Fruit fly (Drosophila melanogaster) whole organism, embryonic: Measurements from ENCODE around the gene CG16904.

ENCODE experiments used
- Abd-B ChIP-seq: fragments of 200-800 bp; sonication (Bioruptor generic); optimal IDR thresholded peaks from 2 replicates; lab custom pipeline; 2018; ENCODE audit warnings: missing biosample characterization, mild to moderate bottlenecking, missing genetic modification characterization, moderate library complexity
- CG10462 ChIP-seq: fragments of 200-800 bp; sonication (Bioruptor generic); optimal IDR thresholded peaks from 2 replicates; lab custom pipeline; 2016; ENCODE audit warnings: missing biosample characterization, missing genetic modification characterization
- CG13296 ChIP-seq: fragments of 200-800 bp; sonication (Bioruptor generic); optimal IDR thresholded peaks from 3 replicates; lab custom pipeline; 2018; ENCODE audit warnings: missing biosample characterization, mild to moderate bottlenecking, missing genetic modification characterization
- CG14050 ChIP-seq: fragments of 200-800 bp; sonication (Bioruptor generic); IDR thresholded peaks from 3 replicates; pipeline ENCODE4 v1.3.6; 2022; ENCODE audit warnings: missing biosample characterization, missing genetic modification characterization
- CG1603 ChIP-seq: fragments of 200-800 bp; sonication (Bioruptor generic); optimal IDR thresholded peaks from 2 replicates; lab custom pipeline; 2019; ENCODE audit warnings: missing biosample characterization, mild to moderate bottlenecking, missing genetic modification characterization, moderate library complexity
- CG18262 ChIP-seq: fragments of 200-800 bp; optimal IDR thresholded peaks from 3 replicates; lab custom pipeline; 2019; ENCODE audit warnings: missing biosample characterization, mild to moderate bottlenecking, missing genetic modification characterization, moderate library complexity
- CG2116 ChIP-seq: fragments of 200-800 bp; sonication (Bioruptor generic); optimal IDR thresholded peaks from 3 replicates; lab custom pipeline; 2018; ENCODE audit warnings: missing biosample characterization, mild to moderate bottlenecking, missing genetic modification characterization
- CG2129 ChIP-seq: fragments of 200-800 bp; sonication (Bioruptor generic); IDR thresholded peaks from 2 replicates; pipeline ENCODE4 v1.3.6; 2022; ENCODE audit warnings: missing biosample characterization, missing genetic modification characterization; ENCODE audit not compliant: partially characterized antibody
- CG3163 ChIP-seq: fragments of 200-800 bp; sonication (Bioruptor generic); optimal IDR thresholded peaks from 3 replicates; lab custom pipeline; 2016; ENCODE audit warnings: missing biosample characterization, missing genetic modification characterization
- CG32772 ChIP-seq: fragments of 200-800 bp; sonication (Bioruptor generic); IDR thresholded peaks from 2 replicates; pipeline ENCODE4 v1.3.6; 2022; ENCODE audit warnings: missing biosample characterization, missing genetic modification characterization
- CG4424 ChIP-seq: fragments of 200-800 bp; sonication (Bioruptor generic); optimal IDR thresholded peaks from 3 replicates; lab custom pipeline; 2016; ENCODE audit warnings: missing biosample characterization, missing genetic modification characterization
- CG4820 ChIP-seq: fragments of 200-800 bp; sonication (Bioruptor generic); optimal IDR thresholded peaks from 3 replicates; lab custom pipeline; 2016; ENCODE audit warnings: missing biosample characterization, missing genetic modification characterization
- CG6689 ChIP-seq: fragments of 200-800 bp; sonication (Bioruptor generic); IDR thresholded peaks from 2 replicates; pipeline ENCODE4 v1.3.6; 2022; ENCODE audit warnings: missing biosample characterization, missing genetic modification characterization
- CG7745 ChIP-seq: fragments of 200-800 bp; sonication (Bioruptor generic); optimal IDR thresholded peaks from 2 replicates; lab custom pipeline; 2018; ENCODE audit warnings: missing biosample characterization, mild to moderate bottlenecking, missing genetic modification characterization, moderate library complexity
- CG7987 ChIP-seq: fragments of 200-800 bp; sonication (Bioruptor generic); optimal IDR thresholded peaks from 2 replicates; lab custom pipeline; 2018; ENCODE audit warnings: missing biosample characterization, mild to moderate bottlenecking, missing genetic modification characterization, moderate library complexity
- CG8089 ChIP-seq: fragments of 200-800 bp; sonication (Bioruptor generic); optimal IDR thresholded peaks from 3 replicates; lab custom pipeline; 2016; ENCODE audit warnings: missing biosample characterization, missing genetic modification characterization
- CG8359 ChIP-seq: fragments of 200-800 bp; sonication (Bioruptor generic); optimal IDR thresholded peaks from 2 replicates; lab custom pipeline; 2017; ENCODE audit warnings: missing biosample characterization, mild to moderate bottlenecking, missing genetic modification characterization, borderline replicate concordance
- Dek ChIP-seq: fragments of 200-800 bp; sonication (Bioruptor generic); optimal IDR thresholded peaks from 3 replicates; lab custom pipeline; 2019; ENCODE audit warnings: missing biosample characterization, mild to moderate bottlenecking, missing genetic modification characterization, moderate library complexity
- Eip74EF ChIP-seq, 2 experiments: fragments of 200-800 bp in 1 of 2; fragments of >200 bp in 1 of 2; sonication (Bioruptor generic) in 1 of 2; optimal IDR thresholded peaks; 2 replicates each; lab custom pipeline; 2017 to 2019; ENCODE audit warnings: missing biosample characterization in 2 of 2, missing genetic modification characterization in 2 of 2, mild to moderate bottlenecking in 1 of 2, moderate library complexity in 1 of 2
- HLH54F ChIP-seq: fragments of 200-800 bp; sonication (Bioruptor generic); optimal IDR thresholded peaks from 3 replicates; lab custom pipeline; 2016; ENCODE audit warnings: missing biosample characterization, missing genetic modification characterization
- HmgD ChIP-seq: fragments of 200-800 bp; sonication (Bioruptor generic); optimal IDR thresholded peaks from 3 replicates; lab custom pipeline; 2016; ENCODE audit warnings: missing biosample characterization, missing genetic modification characterization
- Lim3 ChIP-seq: fragments of 200-800 bp; sonication (Bioruptor generic); IDR thresholded peaks from 2 replicates; pipeline ENCODE4 v1.3.6; 2022; ENCODE audit warnings: missing biosample characterization, missing genetic modification characterization
- Med ChIP-seq: fragments of 200-800 bp; sonication (Bioruptor generic); peaks from one replicate; lab custom pipeline; 2016; ENCODE audit warnings: missing biosample characterization, missing genetic modification characterization, mild to moderate bottlenecking, inconsistent platforms, moderate library complexity
- Meics ChIP-seq: fragments of 200-800 bp; sonication (Bioruptor generic); optimal IDR thresholded peaks from 2 replicates; lab custom pipeline; 2017; ENCODE audit warnings: missing biosample characterization, mild to moderate bottlenecking, missing genetic modification characterization
- Myb ChIP-seq: fragments of 200-800 bp; sonication (Bioruptor generic); optimal IDR thresholded peaks from 2 replicates; lab custom pipeline; 2016; ENCODE audit warnings: missing biosample characterization, missing genetic modification characterization
- Opbp ChIP-seq: fragments of 200-800 bp; sonication (Bioruptor generic); IDR thresholded peaks from 3 replicates; pipeline ENCODE4 v1.3.6; 2022; ENCODE audit warnings: missing biosample characterization, missing genetic modification characterization; ENCODE audit not compliant: partially characterized antibody
- chif ChIP-seq, 2 experiments: fragments of 200-800 bp; sonication (Bioruptor generic); optimal IDR thresholded peaks; 3 replicates each; lab custom pipeline; 2016; ENCODE audit warnings: missing biosample characterization in 2 of 2, missing genetic modification characterization in 2 of 2
- chm ChIP-seq: fragments of 200-800 bp; sonication (Bioruptor generic); IDR thresholded peaks from 2 replicates; pipeline ENCODE4 v1.3.6; 2022; ENCODE audit warnings: missing biosample characterization, missing genetic modification characterization
- crol ChIP-seq: fragments of 200-800 bp; sonication (Bioruptor generic); IDR thresholded peaks from 2 replicates; pipeline ENCODE4 v1.3.6; 2022; ENCODE audit warnings: missing biosample characterization, missing genetic modification characterization
- danr ChIP-seq: fragments of 200-800 bp; sonication (Bioruptor generic); IDR thresholded peaks from 2 replicates; pipeline ENCODE4 v1.3.6; 2022; ENCODE audit warnings: missing biosample characterization, missing genetic modification characterization
- ems ChIP-seq: fragments of 200-800 bp; sonication (Bioruptor generic); optimal IDR thresholded peaks from 3 replicates; lab custom pipeline; 2016; ENCODE audit warnings: missing biosample characterization, missing genetic modification characterization
- fd64A ChIP-seq: fragments of 200-800 bp; sonication (Bioruptor generic); optimal IDR thresholded peaks from 3 replicates; lab custom pipeline; 2018; ENCODE audit warnings: missing biosample characterization, mild to moderate bottlenecking, missing genetic modification characterization
- ind ChIP-seq: fragments of 200-800 bp; sonication (Bioruptor generic); optimal IDR thresholded peaks from 3 replicates; lab custom pipeline; 2016; ENCODE audit warnings: missing biosample characterization, missing genetic modification characterization
- insv ChIP-seq, 2 experiments: fragments of 200-800 bp; sonication (Bioruptor generic); optimal IDR thresholded peaks; 3 replicates each; lab custom pipeline; 2016 to 2018; ENCODE audit warnings: missing biosample characterization in 2 of 2, missing genetic modification characterization in 2 of 2
- jing ChIP-seq: fragments of 200-800 bp; sonication (Bioruptor generic); optimal IDR thresholded peaks from 2 replicates; lab custom pipeline; 2018; ENCODE audit warnings: missing biosample characterization, mild to moderate bottlenecking, missing genetic modification characterization
- knrl ChIP-seq: fragments of 200-800 bp; sonication (Bioruptor generic); IDR thresholded peaks from 3 replicates; pipeline ENCODE4 v1.3.6; 2022; ENCODE audit warnings: missing biosample characterization, missing genetic modification characterization; ENCODE audit not compliant: partially characterized antibody
- lbe ChIP-seq: fragments of 200-800 bp; sonication (Bioruptor generic); optimal IDR thresholded peaks from 2 replicates; lab custom pipeline; 2016; ENCODE audit warnings: missing biosample characterization, mild to moderate bottlenecking, missing genetic modification characterization
- lov ChIP-seq, 2 experiments: fragments of 200-800 bp in 1 of 2; fragments of >200 bp in 1 of 2; sonication (Bioruptor generic) in 1 of 2; IDR thresholded peaks in 1 of 2; optimal IDR thresholded peaks in 1 of 2; 2 replicates in 1 of 2; 3 replicates in 1 of 2; pipeline versions ENCODE4 v1.3.6 to Lab custom; 2017 to 2022; ENCODE audit warnings: missing biosample characterization in 1 of 2, missing genetic modification characterization in 1 of 2
- pan ChIP-seq, 4 experiments: fragments of >200 bp in 3 of 4; fragments of 200-800 bp in 1 of 4; sonication (Bioruptor generic) in 1 of 4; optimal IDR thresholded peaks in 3 of 4; IDR thresholded peaks in 1 of 4; 2 replicates each; pipeline versions ENCODE4 v1.3.6 to Lab custom; 2017 to 2022; ENCODE audit warnings: missing biosample characterization in 2 of 4, missing genetic modification characterization in 2 of 4, mixed read lengths in 1 of 4
- ro ChIP-seq: fragments of 200-800 bp; sonication (Bioruptor generic); IDR thresholded peaks from 2 replicates; pipeline ENCODE4 v1.3.6; 2022; ENCODE audit warnings: missing biosample characterization, missing genetic modification characterization
- shn ChIP-seq: fragments of 200-800 bp; sonication (Bioruptor generic); optimal IDR thresholded peaks from 3 replicates; lab custom pipeline; 2016; ENCODE audit warnings: missing biosample characterization, missing genetic modification characterization
- sima ChIP-seq: fragments of 200-800 bp; sonication (Bioruptor generic); optimal IDR thresholded peaks from 2 replicates; lab custom pipeline; 2016; ENCODE audit warnings: missing biosample characterization, missing genetic modification characterization
- slp2 ChIP-seq: fragments of 200-800 bp; sonication (Bioruptor generic); optimal IDR thresholded peaks from 2 replicates; lab custom pipeline; 2016; ENCODE audit warnings: missing biosample characterization, missing genetic modification characterization
- stc ChIP-seq: fragments of 200-800 bp; sonication (Bioruptor generic); IDR thresholded peaks from 2 replicates; pipeline ENCODE4 v1.3.6; 2022; ENCODE audit warnings: missing biosample characterization, missing genetic modification characterization
- tna ChIP-seq: fragments of 200-800 bp; sonication (Bioruptor generic); IDR thresholded peaks from 2 replicates; pipeline ENCODE4 v1.3.6; 2022; ENCODE audit warnings: missing biosample characterization, missing genetic modification characterization; ENCODE audit not compliant: partially characterized antibody

Gene CG16904

DNA sequence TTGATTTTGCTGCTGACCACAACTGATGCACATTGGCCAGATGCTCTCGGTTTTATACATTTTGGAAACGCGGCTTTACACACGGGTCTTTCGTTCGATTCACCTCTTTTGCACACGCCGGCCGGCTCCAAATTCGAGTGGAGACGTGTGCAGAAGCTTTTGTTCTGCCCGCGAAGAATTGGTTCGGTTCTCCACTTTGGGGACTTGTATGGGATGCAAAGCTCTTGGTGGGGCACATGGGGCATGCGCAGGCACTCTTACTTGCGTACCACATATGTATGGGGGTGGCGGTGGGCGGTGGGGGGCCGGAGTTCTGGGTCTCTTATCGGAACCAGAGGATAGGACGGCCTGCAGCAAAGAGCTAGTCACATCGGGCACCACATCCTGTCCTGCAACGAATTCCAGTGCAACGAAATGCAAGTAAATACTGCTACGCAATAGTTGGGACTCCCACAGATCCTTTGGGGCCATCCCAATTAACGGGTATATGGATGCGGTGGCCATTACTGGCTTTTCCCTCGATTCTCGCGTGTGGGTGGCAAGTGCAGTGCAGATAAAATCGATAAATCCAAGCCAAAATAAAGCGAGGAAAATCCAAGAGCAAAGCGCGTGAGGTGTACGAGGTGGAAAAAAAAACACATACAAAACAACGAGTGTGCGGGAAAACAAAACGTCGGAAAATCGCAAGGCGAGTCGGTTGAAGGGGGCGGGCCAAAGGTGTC is 32.3 kb downstream of the CG16904 start, which contains the start of the genes MtnA and CG8500 (continued):
- TF ChIP-seq CG8359 (GFP tag; lab: Kevin White, UChicago) = no peak
- TF ChIP-seq Meics (GFP tag; lab: Kevin White, UChicago) = no peak
- TF ChIP-seq sima (GFP tag; lab: Kevin White, UChicago) = no peak
- no peak for TF ChIP-seq Myb (GFP tag; lab: Kevin White, UChicago)
- TF ChIP-seq Abd-B (GFP tag; lab: Kevin White, UChicago) = no peak
- peak; percentile 53 for TF ChIP-seq Dek (tag; lab: Kevin White, UChicago)
- no peak for TF ChIP-seq lov (optimal IDR thresholded peaks at IDR 0.05; lab: Kevin White, UChicago)
- 0 out of 3 replicates have a peak, but pooled peaks have one; percentile 19 for TF ChIP-seq lov (GFP tag; IDR thresholded peaks at IDR 0.05; lab: Robert Waterston, UW)
- TF ChIP-seq, all 482 proteins: peak for 58

DNA sequence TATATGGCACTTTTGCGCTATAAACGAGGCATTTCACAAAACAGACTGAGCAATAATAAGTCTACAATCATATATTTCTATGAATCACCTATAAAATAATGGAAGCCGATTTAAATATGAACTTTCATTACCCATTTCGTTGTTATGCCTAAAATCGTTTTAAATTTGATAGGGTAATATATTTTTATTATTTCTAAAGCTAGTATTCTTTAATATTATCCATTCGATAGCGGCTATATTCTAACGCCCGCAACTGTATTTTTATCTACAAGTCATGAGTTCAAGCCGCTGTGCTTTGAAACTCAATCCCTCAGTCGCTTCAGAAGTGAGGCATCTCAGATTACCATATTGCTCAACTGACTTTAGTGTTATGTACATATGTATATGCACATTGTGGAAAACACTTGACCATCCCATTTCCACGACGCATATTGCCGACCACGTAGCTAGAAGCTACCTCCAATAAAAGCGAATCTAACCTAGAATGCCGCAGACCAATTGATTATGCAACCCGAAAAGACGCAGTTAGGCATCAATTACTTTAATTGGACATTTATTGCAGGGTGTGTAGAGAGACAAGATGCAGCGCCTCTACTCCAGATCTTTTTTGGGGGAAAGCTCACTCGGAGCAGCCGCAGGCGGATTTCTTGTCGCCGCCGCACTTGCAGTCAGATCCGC is 33.4 kb downstream of the CG16904 start:
- TF ChIP-seq CG14050 = no peak
- no peak for TF ChIP-seq CG13296
- no peak for TF ChIP-seq pan (optimal IDR thresholded peaks at IDR 0.05; lab: Kevin White, UChicago)
- TF ChIP-seq pan (GFP tag; optimal IDR thresholded peaks at IDR 0.05 in 1 of 2, IDR thresholded peaks at IDR 0.05 in 1 of 2) = no peak
- no peak for TF ChIP-seq CG6689 (GFP tag; lab: Robert Waterston, UW)
- no peak for TF ChIP-seq CG3163
- no peak for TF ChIP-seq ro (GFP tag; lab: Robert Waterston, UW)
- no peak for TF ChIP-seq insv (GFP tag; optimal IDR thresholded peaks at IDR 0.05; lab: Kevin White, UChicago)
- TF ChIP-seq lbe (GFP tag; lab: Kevin White, UChicago) = no peak
- TF ChIP-seq CG8089 (GFP tag; lab: Kevin White, UChicago) = no peak
- TF ChIP-seq CG2129 (GFP tag; lab: Robert Waterston, UW) = no peak
- peak; percentile 27 for TF ChIP-seq CG18262 (tag; lab: Kevin White, UChicago)
- TF ChIP-seq ind = no peak
- TF ChIP-seq CG4820 (GFP tag; lab: Kevin White, UChicago) = no peak
- no peak for TF ChIP-seq HmgD (GFP tag; lab: Kevin White, UChicago)
- TF ChIP-seq knrl = no peak
- no peak for TF ChIP-seq danr (GFP tag; lab: Robert Waterston, UW)
- no peak for TF ChIP-seq stc (GFP tag; lab: Robert Waterston, UW)
- no peak for TF ChIP-seq Eip74EF (GFP tag; optimal IDR thresholded peaks at IDR 0.05; lab: Kevin White, UChicago)
- TF ChIP-seq Med (GFP tag; lab: Kevin White, UChicago) = no peak
- no peak for TF ChIP-seq jing (GFP tag; lab: Kevin White, UChicago)
- no peak for TF ChIP-seq tna (GFP tag; lab: Robert Waterston, UW)
- no peak for TF ChIP-seq fd64A (GFP tag; lab: Kevin White, UChicago)
- TF ChIP-seq CG1603 (tag; lab: Kevin White, UChicago) = no peak
- no peak for TF ChIP-seq shn (GFP tag; lab: Kevin White, UChicago)
- TF ChIP-seq Opbp (GFP tag; lab: Robert Waterston, UW) = no peak
- TF ChIP-seq CG7745 (tag; lab: Kevin White, UChicago) = no peak
- no peak for TF ChIP-seq Myb (GFP tag; lab: Kevin White, UChicago)
- no peak for TF ChIP-seq CG32772 (GFP tag; lab: Robert Waterston, UW)
- no peak for TF ChIP-seq CG2116 (GFP tag; lab: Kevin White, UChicago)
- no peak for TF ChIP-seq CG10462 (GFP tag; lab: Kevin White, UChicago)
- no peak for TF ChIP-seq CG7987 (GFP tag; lab: Kevin White, UChicago)
- TF ChIP-seq crol = no peak
- no peak for TF ChIP-seq ems (GFP tag; lab: Kevin White, UChicago)
- TF ChIP-seq chif (GFP tag; optimal IDR thresholded peaks at IDR 0.05; lab: Kevin White, UChicago) = no peak
- TF ChIP-seq slp2 (GFP tag; lab: Kevin White, UChicago) = no peak
- no peak for TF ChIP-seq HLH54F (GFP tag; lab: Kevin White, UChicago)
- no peak for TF ChIP-seq sima (GFP tag; lab: Kevin White, UChicago)
- TF ChIP-seq chm (GFP tag; lab: Robert Waterston, UW) = no peak
- TF ChIP-seq CG4424 (GFP tag; lab: Kevin White, UChicago) = no peak
- TF ChIP-seq Lim3 (GFP tag; lab: Robert Waterston, UW) = no peak
